Worm (Caenorhabditis elegans) whole organism, L1 larva: ENCODE results near the gene F54G2.1.

Experiments
- C34B4.2 ChIP-seq: sonication (generic microtip); optimal IDR thresholded peaks from 2 replicates; lab custom pipeline; 2017; ENCODE audit warnings: mild to moderate bottlenecking, missing genetic modification characterization, missing compliant biosample characterization
- Y116A8C.19 ChIP-seq: sonication (generic microtip); optimal IDR thresholded peaks from 2 replicates; lab custom pipeline; 2016; ENCODE audit warnings: missing compliant biosample characterization, missing genetic modification characterization, borderline replicate concordance
- aha-1 ChIP-seq: fragments of 150-350 bp; optimal IDR thresholded peaks from 2 replicates; lab custom pipeline; 2014; ENCODE audit warnings: missing biosample characterization, missing genetic modification characterization
- aly-2 ChIP-seq: fragments of 150-350 bp; optimal IDR thresholded peaks from 2 replicates; lab custom pipeline; 2014; ENCODE audit warnings: missing biosample characterization, missing genetic modification characterization
- ceh-63 ChIP-seq: fragments of 200-800 bp; sonication (Bioruptor generic); optimal IDR thresholded peaks from 2 replicates; lab custom pipeline; 2018; ENCODE audit warnings: mild to moderate bottlenecking, missing genetic modification characterization, missing compliant biosample characterization
- ceh-82 ChIP-seq, 3 experiments: fragments of 150-350 bp in 1 of 3; sonication (generic microtip) in 2 of 3; optimal IDR thresholded peaks; 2 replicates each; lab custom pipeline; 2014 to 2017; ENCODE audit warnings: missing biosample characterization in 3 of 3, missing genetic modification characterization in 3 of 3
- ceh-88 ChIP-seq: fragments of 200-800 bp; sonication (Bioruptor generic); IDR thresholded peaks from 2 replicates; pipeline ENCODE4 v1.3.6; 2022; ENCODE audit warnings: missing genetic modification characterization, missing compliant biosample characterization
- ceh-90 ChIP-seq: sonication (generic microtip); optimal IDR thresholded peaks from 2 replicates; lab custom pipeline; 2016; ENCODE audit warnings: missing genetic modification characterization, missing compliant biosample characterization
- dpl-1 ChIP-seq, 3 experiments: fragments of 150-350 bp in 2 of 3; sonication (generic microtip) in 1 of 3; optimal IDR thresholded peaks; 2 replicates each; lab custom pipeline; 2014 to 2017; ENCODE audit warnings: missing biosample characterization in 3 of 3, missing genetic modification characterization in 3 of 3, missing genetic modification reagents in 3 of 3
- efl-1 ChIP-seq, 4 experiments: fragments of 150-350 bp; optimal IDR thresholded peaks in 3 of 4; peaks in 1 of 4; 1 replicate in 1 of 4; 2 replicates in 3 of 4; lab custom pipeline; 2014; ENCODE audit warnings: missing biosample characterization in 2 of 4, missing genetic modification characterization in 2 of 4, missing genetic modification reagents in 2 of 4
- efl-3 ChIP-seq: fragments of 200-800 bp; sonication (Bioruptor generic); optimal IDR thresholded peaks from 2 replicates; lab custom pipeline; 2018; ENCODE audit warnings: mild to moderate bottlenecking, missing genetic modification characterization, missing compliant biosample characterization
- egl-13 ChIP-seq: sonication (generic microtip); optimal IDR thresholded peaks from 2 replicates; lab custom pipeline; 2016; ENCODE audit warnings: missing genotype, missing genetic modification reagents, missing genetic modification characterization, missing compliant biosample characterization
- egl-27 ChIP-seq, 2 experiments: fragments of 150-350 bp in 1 of 2; sonication (generic microtip); optimal IDR thresholded peaks; 3 replicates each; lab custom pipeline; 2017 to 2018; ENCODE audit warnings: missing biosample characterization in 2 of 2, missing genetic modification characterization in 2 of 2, missing genetic modification reagents in 2 of 2
- elt-3 ChIP-seq, 6 experiments: fragments of 150-350 bp in 1 of 6; sonication (generic microtip); optimal IDR thresholded peaks; 2 replicates each; lab custom pipeline; 2017 to 2018; ENCODE audit warnings: missing biosample characterization in 6 of 6, missing genetic modification characterization in 6 of 6, inconsistent platforms in 1 of 6
- ets-5 ChIP-seq: fragments of 200-800 bp; sonication (Bioruptor generic); IDR thresholded peaks from 2 replicates; pipeline ENCODE4 v1.3.6; 2022; ENCODE audit warnings: missing genetic modification characterization, missing compliant biosample characterization
- fos-1 ChIP-seq: fragments of 150-350 bp; optimal IDR thresholded peaks from 2 replicates; lab custom pipeline; 2014; ENCODE audit warnings: missing biosample characterization, missing genetic modification characterization
- grh-1 ChIP-seq: fragments of 200-800 bp; sonication (Bioruptor generic); IDR thresholded peaks from 2 replicates; pipeline ENCODE4 v1.3.6; 2022; ENCODE audit warnings: missing genetic modification reagents, missing genetic modification characterization, missing compliant biosample characterization
- hlh-4 ChIP-seq: sonication (generic microtip); optimal IDR thresholded peaks from 2 replicates; lab custom pipeline; 2016; ENCODE audit warnings: mild to moderate bottlenecking, missing genetic modification characterization, missing compliant biosample characterization
- hpl-2 ChIP-seq: fragments of 150-350 bp; optimal IDR thresholded peaks from 2 replicates; lab custom pipeline; 2014; ENCODE audit warnings: missing biosample characterization, missing genetic modification reagents, missing genetic modification characterization
- jun-1 ChIP-seq: fragments of 150-350 bp; optimal IDR thresholded peaks from 2 replicates; lab custom pipeline; 2014; ENCODE audit warnings: missing biosample characterization, missing genetic modification reagents, missing genetic modification characterization
- lin-13 ChIP-seq: fragments of 150-350 bp; optimal IDR thresholded peaks from 2 replicates; lab custom pipeline; 2014; ENCODE audit warnings: missing biosample characterization, missing genetic modification reagents, missing genetic modification characterization
- lin-15B ChIP-seq: fragments of 150-350 bp; sonication (generic microtip); optimal IDR thresholded peaks from 3 replicates; lab custom pipeline; 2014; ENCODE audit warnings: missing biosample characterization, missing genetic modification characterization
- lin-35 ChIP-seq, 2 experiments: fragments of 150-350 bp; optimal IDR thresholded peaks; 2 replicates each; lab custom pipeline; 2014; ENCODE audit warnings: missing biosample characterization in 2 of 2, missing genetic modification characterization in 2 of 2, missing genetic modification reagents in 2 of 2
- lin-39 ChIP-seq: fragments of 150-350 bp; optimal IDR thresholded peaks from 2 replicates; lab custom pipeline; 2014; ENCODE audit warnings: missing biosample characterization, missing genetic modification reagents, missing genetic modification characterization
- lir-3 ChIP-seq: sonication (generic microtip); optimal IDR thresholded peaks from 2 replicates; lab custom pipeline; 2016; ENCODE audit warnings: mild to moderate bottlenecking, missing genetic modification characterization, moderate library complexity, missing compliant biosample characterization; ENCODE audit not compliant: poor library complexity
- lsy-2 ChIP-seq, 2 experiments: fragments of 150-350 bp; optimal IDR thresholded peaks; 2 replicates each; lab custom pipeline; 2014; ENCODE audit warnings: missing biosample characterization in 2 of 2, missing genetic modification characterization in 2 of 2
- mab-9 ChIP-seq: fragments of 200-800 bp; sonication (Bioruptor generic); IDR thresholded peaks from 2 replicates; pipeline ENCODE4 v1.3.6; 2022; ENCODE audit warnings: missing genetic modification reagents, missing genetic modification characterization, missing compliant biosample characterization
- mdl-1 ChIP-seq, 2 experiments: fragments of 150-350 bp; optimal IDR thresholded peaks; 2 replicates each; lab custom pipeline; 2014 to 2017; ENCODE audit warnings: missing biosample characterization in 2 of 2, missing genetic modification characterization in 2 of 2, inconsistent platforms in 1 of 2
- mef-2 ChIP-seq: fragments of 150-350 bp; optimal IDR thresholded peaks from 2 replicates; lab custom pipeline; 2014; ENCODE audit warnings: missing biosample characterization, missing genetic modification characterization
- mep-1 ChIP-seq: fragments of 150-350 bp; optimal IDR thresholded peaks from 2 replicates; lab custom pipeline; 2014; ENCODE audit warnings: missing biosample characterization, missing genetic modification characterization
- nhr-11 ChIP-seq: fragments of 150-350 bp; optimal IDR thresholded peaks from 2 replicates; lab custom pipeline; 2014; ENCODE audit warnings: missing biosample characterization, missing genetic modification characterization
- nhr-20 ChIP-seq: sonication (generic microtip); optimal IDR thresholded peaks from 2 replicates; lab custom pipeline; 2016; ENCODE audit warnings: mild to moderate bottlenecking, missing genetic modification characterization, missing compliant biosample characterization
- nhr-237 ChIP-seq: fragments of 150-350 bp; optimal IDR thresholded peaks from 2 replicates; lab custom pipeline; 2014; ENCODE audit warnings: missing biosample characterization, missing genetic modification characterization
- nhr-47 ChIP-seq: sonication (generic microtip); optimal IDR thresholded peaks from 2 replicates; lab custom pipeline; 2016; ENCODE audit warnings: mild to moderate bottlenecking, missing genetic modification characterization, moderate library complexity, missing compliant biosample characterization
- nhr-76 ChIP-seq: sonication (generic microtip); optimal IDR thresholded peaks from 2 replicates; lab custom pipeline; 2017; ENCODE audit warnings: missing biosample characterization, missing genetic modification characterization
- nhr-77 ChIP-seq: fragments of 150-350 bp; optimal IDR thresholded peaks from 2 replicates; lab custom pipeline; 2014; ENCODE audit warnings: missing biosample characterization, missing genetic modification characterization
- nhr-90 ChIP-seq: sonication (generic microtip); optimal IDR thresholded peaks from 2 replicates; lab custom pipeline; 2016; ENCODE audit warnings: mild to moderate bottlenecking, missing genetic modification characterization, missing compliant biosample characterization; ENCODE audit not compliant: poor library complexity
- pag-3 ChIP-seq: sonication (generic microtip); optimal IDR thresholded peaks from 2 replicates; lab custom pipeline; 2017; ENCODE audit warnings: missing genetic modification characterization, mild to moderate bottlenecking, missing compliant biosample characterization, antibody characterized with exemption, borderline replicate concordance; ENCODE audit not compliant: insufficient read depth
- skn-1 ChIP-seq: fragments of 150-350 bp; optimal IDR thresholded peaks from 2 replicates; lab custom pipeline; 2014; ENCODE audit warnings: missing biosample characterization, missing genetic modification characterization
- sox-4 ChIP-seq: sonication (generic microtip); optimal IDR thresholded peaks from 2 replicates; lab custom pipeline; 2016; ENCODE audit warnings: missing genetic modification characterization, missing compliant biosample characterization
- sptf-1 ChIP-seq: fragments of 150-350 bp; optimal IDR thresholded peaks from 2 replicates; lab custom pipeline; 2014; ENCODE audit warnings: missing biosample characterization, missing genetic modification characterization
- tlp-1 ChIP-seq: fragments of 150-350 bp; optimal IDR thresholded peaks from 2 replicates; lab custom pipeline; 2014; ENCODE audit warnings: missing biosample characterization, missing genetic modification characterization
- unc-130 ChIP-seq: fragments of 150-350 bp; optimal IDR thresholded peaks from 2 replicates; lab custom pipeline; 2017; ENCODE audit warnings: missing biosample characterization, missing genetic modification characterization, inconsistent platforms
- unc-86 ChIP-seq: sonication (generic microtip); optimal IDR thresholded peaks from 2 replicates; lab custom pipeline; 2016; ENCODE audit warnings: missing genetic modification characterization, missing compliant biosample characterization
- ztf-11 ChIP-seq, 2 experiments: sonication (generic microtip); optimal IDR thresholded peaks; 2 replicates each; lab custom pipeline; 2016 to 2017; ENCODE audit warnings: missing genetic modification characterization in 2 of 2, missing biosample characterization in 1 of 2, missing compliant biosample characterization in 1 of 2

F54G2.1 gene

DNA sequence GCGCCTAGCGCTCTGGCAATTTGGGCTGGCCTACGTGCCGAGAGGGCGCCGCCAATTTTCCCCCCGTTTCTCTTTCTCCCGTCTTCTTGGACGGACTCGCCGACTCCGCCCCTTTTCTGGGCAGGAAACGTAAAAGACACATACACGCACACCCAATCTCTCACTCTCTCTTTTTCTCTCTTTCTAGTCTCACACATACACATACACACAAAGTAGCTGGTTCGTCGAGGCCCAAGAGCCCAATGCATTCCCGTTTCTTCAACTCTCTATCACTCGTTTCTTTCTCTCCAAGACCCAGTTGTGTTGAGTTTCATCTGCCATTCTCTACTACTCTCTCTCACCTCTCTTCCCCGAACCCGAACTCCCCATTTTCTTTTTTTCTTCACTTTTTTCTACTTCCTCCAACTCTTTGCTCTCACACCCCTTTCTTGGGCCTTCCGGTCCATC, 65.3 kb downstream of the F54G2.1 start (continued):
- TF ChIP-seq egl-27 (tag; optimal IDR thresholded peaks at IDR 0.05; lab: Kevin White, UChicago) (no peak), nhr-11 (tag; lab: Kevin White, UChicago) (no peak), nhr-47 (tag; lab: Kevin White, UChicago) (peak; percentile 80), nhr-90 (no peak), grh-1 (GFP tag; lab: Robert Waterston, UW) (no peak), efl-1 (optimal IDR thresholded peaks at IDR 0.05; lab: Kevin White, UChicago) (peak; percentile 12 to 28), efl-1 (GFP tag; optimal IDR thresholded peaks at IDR 0.05 in 1 of 2; lab: Kevin White, UChicago) (no peak), elt-3 (tag; optimal IDR thresholded peaks at IDR 0.05; lab: Kevin White, UChicago) (no peak), nhr-76 (tag; lab: Kevin White, UChicago) (no peak), nhr-237 (tag; lab: Kevin White, UChicago) (no peak), lin-35 (GFP tag; optimal IDR thresholded peaks at IDR 0.05; lab: Kevin White, UChicago) (peak in 1 of 2 experiments; percentile 39), sox-4 (tag; lab: Kevin White, UChicago) (peak; percentile 2), tlp-1 (tag; lab: Kevin White, UChicago) (no peak), fos-1 (tag; lab: Kevin White, UChicago) (peak; percentile 19), ceh-63 (GFP tag; lab: Kevin White, UChicago) (no peak), hlh-4 (tag; lab: Kevin White, UChicago) (no peak), ceh-82 (tag; optimal IDR thresholded peaks at IDR 0.05; lab: Kevin White, UChicago) (peak in 2 of 3 experiments; percentile 46 to 77), lin-13 (GFP tag; lab: Kevin White, UChicago) (no peak), mdl-1 (tag; optimal IDR thresholded peaks at IDR 0.05; lab: Kevin White, UChicago) (no peak), lsy-2 (tag; optimal IDR thresholded peaks at IDR 0.05; lab: Kevin White, UChicago) (peak in 1 of 2 experiments; percentile 67), mef-2 (tag; lab: Kevin White, UChicago) (peak; percentile 77), ets-5 (no peak), jun-1 (tag; lab: Kevin White, UChicago) (no peak), unc-86 (tag; lab: Kevin White, UChicago) (peak; percentile 74), nhr-77 (tag; lab: Kevin White, UChicago) (no peak), pag-3 (tag; lab: Kevin White, UChicago) (no peak), aly-2 (tag; lab: Kevin White, UChicago) (no peak), sptf-1 (tag; lab: Kevin White, UChicago) (no peak), egl-13 (tag; lab: Kevin White, UChicago) (peak; percentile 33), C34B4.2 (tag; lab: Kevin White, UChicago) (no peak), nhr-20 (tag; lab: Kevin White, UChicago) (peak; percentile 18), aha-1 (tag; lab: Kevin White, UChicago) (no peak), lin-15B (tag; lab: Kevin White, UChicago) (no peak), ceh-88 (GFP tag; lab: Robert Waterston, UW) (no peak), efl-3 (GFP tag; lab: Kevin White, UChicago) (no peak), ztf-11 (tag; optimal IDR thresholded peaks at IDR 0.05; lab: Kevin White, UChicago) (no peak), lir-3 (no peak), unc-130 (no peak), ceh-90 (no peak), skn-1 (tag; lab: Kevin White, UChicago) (peak; percentile 37), mab-9 (no peak), mep-1 (tag; lab: Kevin White, UChicago) (no peak), Y116A8C.19 (tag; lab: Kevin White, UChicago) (no peak), lin-39 (peak; percentile 0), hpl-2 (no peak), dpl-1 (GFP tag; optimal IDR thresholded peaks at IDR 0.05; lab: Kevin White, UChicago) (no peak)
